Worm (Caenorhabditis elegans) whole organism, L3 larva: ENCODE data around the gene cdh-4.

ENCODE experiments used
- ceh-28 ChIP-seq: fragments of 150-350 bp; optimal IDR thresholded peaks from 2 replicates; lab custom pipeline; 2014; ENCODE audit warnings: missing biosample characterization, missing genetic modification reagents, missing genetic modification characterization
- lin-15B ChIP-seq: fragments of 150-350 bp; optimal IDR thresholded peaks from 2 replicates; lab custom pipeline; 2014; ENCODE audit warnings: missing biosample characterization, missing genetic modification characterization

DNA sequence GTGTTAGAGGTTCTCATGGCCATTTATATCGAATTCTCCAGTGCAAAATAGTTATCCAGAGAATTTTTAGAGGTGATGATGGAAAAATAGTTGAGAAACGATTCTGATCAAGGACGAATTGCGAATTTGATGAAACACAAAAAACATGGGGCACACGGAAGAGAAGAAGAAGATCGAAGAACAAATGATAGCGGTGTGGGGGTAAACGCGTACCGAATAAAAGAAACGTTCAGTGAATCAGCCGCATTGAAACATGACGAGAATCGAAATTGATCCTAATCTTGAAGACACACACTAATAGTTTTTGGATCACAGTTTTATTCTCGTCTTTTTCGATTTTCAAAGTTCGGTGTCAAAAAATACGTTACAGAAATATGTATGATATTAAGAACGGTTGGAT lies 24.9 kb upstream of the cdh-4 start:
- no peak for TF ChIP-seq ceh-28 (tag; lab: Kevin White, UChicago)
- TF ChIP-seq lin-15B (tag; lab: Kevin White, UChicago) = no peak
